Worm (Caenorhabditis elegans) whole organism, L3 larva: ENCODE measurements around the gene tin-10.

Experiments
- R02D3.7 ChIP-seq: fragments of 150-350 bp; optimal IDR thresholded peaks from 2 replicates; lab custom pipeline; 2014; ENCODE audit warnings: missing biosample characterization, missing genetic modification characterization
- ZK546.5 ChIP-seq: sonication (generic microtip); optimal IDR thresholded peaks from 2 replicates; lab custom pipeline; 2017; ENCODE audit warnings: missing biosample characterization, missing genetic modification characterization
- aly-2 ChIP-seq: fragments of 150-350 bp; optimal IDR thresholded peaks from 2 replicates; lab custom pipeline; 2014; ENCODE audit warnings: missing biosample characterization, missing genetic modification characterization
- ama-1 ChIP-seq: fragments of 150-350 bp; optimal IDR thresholded peaks from 2 replicates; lab custom pipeline; 2018
- ceh-28 ChIP-seq: fragments of 150-350 bp; optimal IDR thresholded peaks from 2 replicates; lab custom pipeline; 2014; ENCODE audit warnings: missing biosample characterization, missing genetic modification reagents, missing genetic modification characterization
- ceh-9 ChIP-seq: sonication (generic microtip); optimal IDR thresholded peaks from 2 replicates; lab custom pipeline; 2018; ENCODE audit warnings: missing biosample characterization, missing genetic modification characterization
- daf-12 ChIP-seq: fragments of 150-350 bp; optimal IDR thresholded peaks from 2 replicates; lab custom pipeline; 2014; ENCODE audit warnings: missing biosample characterization, missing genetic modification reagents, missing genetic modification characterization
- egl-27 ChIP-seq: sonication (generic microtip); optimal IDR thresholded peaks from 4 replicates; lab custom pipeline; 2017; ENCODE audit warnings: missing biosample characterization, missing genetic modification reagents, missing genetic modification characterization
- egl-5 ChIP-seq: fragments of 150-350 bp; optimal IDR thresholded peaks from 2 replicates; lab custom pipeline; 2017; ENCODE audit warnings: missing biosample characterization, missing genetic modification reagents, missing genetic modification characterization, inconsistent platforms
- elt-1 ChIP-seq: fragments of 150-350 bp; optimal IDR thresholded peaks from 2 replicates; lab custom pipeline; 2014; ENCODE audit warnings: missing biosample characterization, missing genetic modification characterization
- elt-3 ChIP-seq, 3 experiments: fragments of 150-350 bp in 1 of 3; sonication (generic microtip) in 2 of 3; optimal IDR thresholded peaks; 2 replicates in 2 of 3; 4 replicates in 1 of 3; lab custom pipeline; 2014 to 2017; ENCODE audit warnings: missing biosample characterization in 3 of 3, missing genetic modification characterization in 3 of 3
- eor-1 ChIP-seq, 2 experiments: fragments of 150-350 bp; optimal IDR thresholded peaks; 2 replicates each; lab custom pipeline; 2014 to 2018; ENCODE audit warnings: missing biosample characterization in 2 of 2, missing genetic modification characterization in 2 of 2
- fkh-2 ChIP-seq: fragments of 150-350 bp; optimal IDR thresholded peaks from 2 replicates; lab custom pipeline; 2014; ENCODE audit warnings: missing biosample characterization, missing genetic modification reagents, missing genetic modification characterization
- fos-1 ChIP-seq: fragments of 150-350 bp; optimal IDR thresholded peaks from 2 replicates; lab custom pipeline; 2014; ENCODE audit warnings: missing biosample characterization, missing genetic modification characterization
- hmg-11 ChIP-seq: sonication (generic microtip); optimal IDR thresholded peaks from 2 replicates; lab custom pipeline; 2016; ENCODE audit warnings: missing genetic modification characterization, missing compliant biosample characterization
- jun-1 ChIP-seq: fragments of 150-350 bp; optimal IDR thresholded peaks from 2 replicates; lab custom pipeline; 2014; ENCODE audit warnings: missing biosample characterization, missing genetic modification reagents, missing genetic modification characterization
- lin-15B ChIP-seq: fragments of 150-350 bp; optimal IDR thresholded peaks from 2 replicates; lab custom pipeline; 2014; ENCODE audit warnings: missing biosample characterization, missing genetic modification characterization
- lin-39 ChIP-seq: fragments of 150-350 bp; optimal IDR thresholded peaks from 2 replicates; lab custom pipeline; 2018; ENCODE audit warnings: missing biosample characterization, missing genetic modification reagents, missing genetic modification characterization
- lsy-12 ChIP-seq: sonication (generic microtip); optimal IDR thresholded peaks from 2 replicates; lab custom pipeline; 2016; ENCODE audit warnings: mild to moderate bottlenecking, missing genetic modification characterization, missing compliant biosample characterization
- mml-1 ChIP-seq: fragments of 150-350 bp; sonication (generic microtip); optimal IDR thresholded peaks from 3 replicates; lab custom pipeline; 2014; ENCODE audit warnings: missing biosample characterization, missing genetic modification characterization
- nfya-1 ChIP-seq: sonication (generic microtip); optimal IDR thresholded peaks from 2 replicates; lab custom pipeline; 2017; ENCODE audit warnings: missing genetic modification characterization, mild to moderate bottlenecking, missing compliant biosample characterization, antibody characterized with exemption, moderate library complexity; ENCODE audit not compliant: insufficient read depth
- nhr-12 ChIP-seq: fragments of 150-350 bp; optimal IDR thresholded peaks from 2 replicates; lab custom pipeline; 2014; ENCODE audit warnings: missing biosample characterization, missing genetic modification characterization
- nhr-237 ChIP-seq: fragments of 150-350 bp; optimal IDR thresholded peaks from 2 replicates; lab custom pipeline; 2014; ENCODE audit warnings: missing biosample characterization, missing genetic modification characterization
- nhr-25 ChIP-seq: sonication (generic microtip); optimal IDR thresholded peaks from 2 replicates; lab custom pipeline; 2017; ENCODE audit warnings: missing biosample characterization, missing genetic modification characterization
- nhr-28 ChIP-seq: fragments of 150-350 bp; optimal IDR thresholded peaks from 2 replicates; lab custom pipeline; 2014; ENCODE audit warnings: missing biosample characterization, missing genetic modification characterization
- nhr-43 ChIP-seq: sonication (generic microtip); optimal IDR thresholded peaks from 2 replicates; lab custom pipeline; 2016; ENCODE audit warnings: mild to moderate bottlenecking, missing genetic modification characterization, missing compliant biosample characterization; ENCODE audit not compliant: poor library complexity, severe bottlenecking
- nhr-76 ChIP-seq: fragments of 150-350 bp; sonication (generic microtip); optimal IDR thresholded peaks from 5 replicates; lab custom pipeline; 2014; ENCODE audit warnings: missing biosample characterization, missing genetic modification characterization
- pha-4 ChIP-seq: fragments of 150-350 bp; optimal IDR thresholded peaks from 2 replicates; lab custom pipeline; 2014; ENCODE audit warnings: missing biosample characterization, missing genetic modification reagents, missing genetic modification characterization
- snpc-4 ChIP-seq: fragments of 150-350 bp; optimal IDR thresholded peaks from 2 replicates; lab custom pipeline; 2014; ENCODE audit warnings: missing biosample characterization, missing genetic modification characterization
- tbx-2 ChIP-seq: sonication (generic microtip); optimal IDR thresholded peaks from 2 replicates; lab custom pipeline; 2016; ENCODE audit warnings: mild to moderate bottlenecking, missing genetic modification characterization, missing compliant biosample characterization
- unc-39 ChIP-seq: sonication (generic microtip); optimal IDR thresholded peaks from 4 replicates; lab custom pipeline; 2017; ENCODE audit warnings: missing biosample characterization, missing genetic modification characterization
- unc-62 ChIP-seq: fragments of 150-350 bp; sonication (generic microtip); optimal IDR thresholded peaks from 4 replicates; lab custom pipeline; 2014; ENCODE audit warnings: missing biosample characterization, missing genetic modification reagents, missing genetic modification characterization
- zag-1 ChIP-seq: fragments of 150-350 bp; optimal IDR thresholded peaks from 2 replicates; lab custom pipeline; 2014; ENCODE audit warnings: missing biosample characterization, missing genetic modification characterization
- ztf-11 ChIP-seq: fragments of 150-350 bp; optimal IDR thresholded peaks from 2 replicates; lab custom pipeline; 2014; ENCODE audit warnings: missing biosample characterization, missing genetic modification characterization

tin-10 gene

DNA sequence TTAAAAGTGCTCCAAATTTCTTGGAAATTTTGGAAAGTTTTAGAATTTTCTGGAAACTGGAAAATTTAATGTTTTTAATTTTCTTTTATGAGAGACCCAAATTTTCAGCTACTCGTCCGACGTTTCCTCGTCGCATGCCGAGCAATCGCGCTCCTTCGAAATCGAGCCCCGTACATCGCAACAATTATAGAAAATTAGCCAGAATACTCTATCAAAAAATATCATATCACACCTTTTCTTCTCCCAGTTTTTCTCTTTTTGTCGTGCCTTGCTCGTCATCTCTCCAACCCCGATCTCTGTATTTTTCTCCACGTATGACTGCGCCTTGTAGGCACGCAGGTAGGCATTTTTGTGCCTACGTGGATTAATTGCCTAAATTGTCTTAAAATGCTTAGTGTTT is 40.3 kb downstream of the tin-10 start:
- no peak for TF ChIP-seq lin-15B (tag; lab: Kevin White, UChicago)
- TF ChIP-seq nhr-12 (tag; lab: Kevin White, UChicago) = no peak
- no peak for TF ChIP-seq ceh-9 (tag; lab: Kevin White, UChicago)
- TF ChIP-seq aly-2 (tag; lab: Kevin White, UChicago) = no peak
- no peak for TF ChIP-seq elt-1
- no peak for TF ChIP-seq lsy-12 (tag; lab: Kevin White, UChicago)
- TF ChIP-seq nhr-237 (tag; lab: Kevin White, UChicago) = no peak

DNA sequence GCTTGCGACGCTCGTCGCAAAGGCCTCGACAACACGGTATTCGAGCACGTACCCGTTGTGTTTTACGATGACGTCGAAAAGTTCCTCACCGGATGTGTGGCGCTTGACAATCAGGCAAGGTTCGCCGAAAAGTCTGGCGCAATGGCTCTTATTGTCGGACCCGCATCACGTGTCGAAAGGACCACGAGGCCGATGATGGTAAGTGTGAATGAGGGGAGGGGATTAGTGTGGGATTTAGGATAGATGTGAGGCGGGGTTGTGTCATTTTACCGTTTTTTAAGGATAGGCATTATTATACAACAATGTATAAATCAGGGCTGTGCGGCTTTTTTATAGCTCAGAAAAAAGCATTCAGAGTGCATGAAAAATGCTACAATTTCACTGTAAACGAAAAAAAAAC is 42.9 kb downstream of the tin-10 start:
- TF ChIP-seq eor-1 (tag; optimal IDR thresholded peaks at IDR 0.05; lab: Kevin White, UChicago) = no peak
- TF ChIP-seq ztf-11 = no peak
- TF ChIP-seq elt-3 (tag; optimal IDR thresholded peaks at IDR 0.05; lab: Kevin White, UChicago) = no peak

DNA sequence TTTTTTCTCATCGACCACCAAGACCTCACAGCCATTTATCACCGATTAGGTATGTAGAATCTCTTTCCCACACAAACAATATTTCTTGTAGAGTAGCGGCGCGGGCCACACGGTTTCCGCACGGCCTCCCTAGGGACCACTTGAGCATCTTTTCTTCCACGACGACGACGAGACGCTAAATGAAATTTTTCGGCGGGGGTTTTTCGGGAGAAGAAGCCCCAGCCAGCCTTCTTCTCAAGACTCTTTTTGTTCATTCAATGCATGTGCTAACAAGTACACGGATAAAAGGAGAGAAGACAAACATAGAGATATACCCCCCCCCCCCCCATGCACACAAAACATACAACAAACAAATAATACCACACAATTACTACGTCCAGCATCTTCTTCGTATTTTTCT is 43.6 kb downstream of the tin-10 start:
- TF ChIP-seq ama-1 (no peak), ceh-9 (tag; lab: Kevin White, UChicago) (no peak), ceh-28 (tag; lab: Kevin White, UChicago) (no peak), pha-4 (tag; lab: Kevin White, UChicago) (no peak)

DNA sequence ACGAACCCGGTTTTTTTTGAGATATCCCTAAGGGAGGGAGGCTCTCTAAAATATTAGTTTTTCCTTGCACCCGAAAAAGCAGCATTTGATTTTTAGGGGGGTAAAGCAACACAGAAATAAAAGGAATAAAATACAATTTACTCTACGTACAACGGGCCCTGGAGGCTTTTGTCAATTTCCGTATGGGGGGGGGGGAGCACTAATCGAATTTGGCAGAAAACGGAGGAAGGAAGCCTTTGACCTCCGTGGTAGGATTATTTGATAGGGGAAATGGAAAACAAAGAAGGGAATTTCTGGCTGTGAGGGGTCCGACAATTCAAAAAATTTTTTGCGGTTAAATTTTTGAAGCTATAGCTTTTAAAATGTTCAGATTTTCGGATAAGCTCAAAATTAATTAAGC is 44.7 kb downstream of the tin-10 start:
- TF ChIP-seq R02D3.7 (tag; lab: Kevin White, UChicago) (no peak), jun-1 (tag; lab: Kevin White, UChicago) (no peak), ceh-28 (tag; lab: Kevin White, UChicago) (no peak), lsy-12 (tag; lab: Kevin White, UChicago) (no peak), ama-1 (no peak), nhr-76 (tag; lab: Kevin White, UChicago) (no peak), egl-27 (tag; lab: Kevin White, UChicago) (no peak), egl-5 (no peak), nhr-12 (tag; lab: Kevin White, UChicago) (no peak)
- TF ChIP-seq, all 47 proteins: peak for 0

DNA sequence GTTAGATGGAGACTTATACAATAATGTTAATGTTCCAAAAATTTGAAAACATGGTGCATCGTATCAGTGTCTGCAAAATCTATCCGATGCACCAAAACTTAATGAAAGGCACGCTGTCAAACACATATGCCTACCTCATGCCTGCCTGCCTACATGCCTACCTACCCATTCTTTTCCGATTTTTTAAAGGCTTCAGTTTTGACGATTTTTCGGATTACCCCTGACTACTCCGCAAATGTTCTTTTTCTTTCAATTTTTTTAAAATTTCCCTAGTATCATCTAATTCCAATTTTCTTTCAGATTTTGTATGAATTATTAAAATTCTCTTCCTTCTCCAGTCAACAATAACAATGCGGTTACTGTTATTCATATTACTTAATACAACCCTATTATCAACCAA is 46.1 kb downstream of the tin-10 start, which contains the start of gene plr-1:
plr-1 (plus strand) TSS at position 301 of the 400 bp plus-strand sequence.
- TF ChIP-seq snpc-4 (tag; lab: Kevin White, UChicago) (no peak), elt-1 (no peak), ceh-9 (tag; lab: Kevin White, UChicago) (no peak), tbx-2 (tag; lab: Kevin White, UChicago) (no peak), daf-12 (tag; lab: Kevin White, UChicago) (no peak), unc-39 (tag; lab: Kevin White, UChicago) (no peak), nhr-76 (tag; lab: Kevin White, UChicago) (no peak), fkh-2 (no peak), pha-4 (tag; lab: Kevin White, UChicago) (no peak), fos-1 (tag; lab: Kevin White, UChicago) (no peak), elt-3 (tag; optimal IDR thresholded peaks at IDR 0.05; lab: Kevin White, UChicago) (no peak), ztf-11 (no peak), nhr-28 (tag; lab: Kevin White, UChicago) (no peak), hmg-11 (tag; lab: Kevin White, UChicago) (no peak), mml-1 (no peak), lin-15B (tag; lab: Kevin White, UChicago) (no peak), lin-39 (tag; lab: Kevin White, UChicago) (no peak), unc-62 (GFP tag; lab: Kevin White, UChicago) (no peak)

DNA sequence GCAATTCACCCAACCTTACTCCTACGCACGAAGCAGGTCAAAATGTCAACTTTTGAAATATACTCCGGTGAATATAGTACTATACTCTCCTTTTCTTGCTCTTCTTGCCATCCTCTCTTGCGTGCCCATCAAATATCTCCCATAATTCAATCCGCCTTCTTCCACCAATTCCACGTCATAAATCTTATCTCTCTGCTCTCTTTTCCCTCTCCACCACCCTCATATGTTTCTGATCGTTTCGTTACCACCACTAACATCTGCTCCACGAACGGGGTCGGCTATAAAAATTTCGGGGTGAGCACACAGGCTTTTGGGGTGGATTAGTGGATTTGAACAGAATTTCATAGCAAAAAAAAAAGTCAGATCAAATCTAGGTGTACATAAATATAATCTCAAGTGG is 48.7 kb downstream of the tin-10 start:
- TF ChIP-seq nhr-43 (tag; lab: Kevin White, UChicago) = no peak
- TF ChIP-seq snpc-4 (tag; lab: Kevin White, UChicago) = no peak

DNA sequence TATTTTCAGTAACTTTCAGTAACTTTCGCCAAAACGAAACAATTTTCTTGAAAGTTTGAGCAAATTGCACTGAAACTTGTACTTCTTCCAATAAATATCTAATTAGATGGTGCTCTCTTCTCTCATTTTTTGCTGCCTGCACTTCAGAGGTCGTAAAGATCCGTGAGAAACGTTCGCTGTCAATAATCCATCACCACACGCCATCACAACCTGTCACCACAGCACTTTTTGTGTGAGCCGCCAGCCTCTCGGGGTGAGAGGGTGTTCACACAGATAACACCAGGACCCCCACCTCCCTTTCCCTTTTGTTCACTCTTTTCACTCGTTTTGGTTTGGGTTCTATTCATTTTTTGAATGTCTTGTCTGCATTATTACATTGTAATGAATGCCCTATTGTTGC is 50.1 kb downstream of the tin-10 start:
- no peak for TF ChIP-seq lin-15B (tag; lab: Kevin White, UChicago)
- TF ChIP-seq aly-2 (tag; lab: Kevin White, UChicago) = no peak
- no peak for TF ChIP-seq eor-1 (tag; optimal IDR thresholded peaks at IDR 0.05; lab: Kevin White, UChicago)
- no peak for TF ChIP-seq egl-5
- TF ChIP-seq ceh-9 (tag; lab: Kevin White, UChicago) = no peak
- TF ChIP-seq nhr-25 = no peak
- TF ChIP-seq jun-1 (tag; lab: Kevin White, UChicago) = no peak
- no peak for TF ChIP-seq nhr-28 (tag; lab: Kevin White, UChicago)
- TF ChIP-seq unc-39 (tag; lab: Kevin White, UChicago) = no peak
- no peak for TF ChIP-seq elt-1
- TF ChIP-seq nfya-1 (tag; lab: Kevin White, UChicago) = no peak
- TF ChIP-seq ZK546.5 (tag; lab: Kevin White, UChicago) = no peak
- TF ChIP-seq egl-27 (tag; lab: Kevin White, UChicago) = no peak
- TF ChIP-seq zag-1 = no peak
